Worm (Caenorhabditis elegans) whole organism, midembryonic: ENCODE measurements around the gene hlh-30.

Experiments used
- T22C8.4 ChIP-seq: fragments of 200-800 bp; sonication (Bioruptor generic); IDR thresholded peaks from 2 replicates; pipeline ENCODE4 v1.3.6; 2022; ENCODE audit warnings: missing genetic modification characterization, missing compliant biosample characterization
- cog-1 ChIP-seq: sonication (generic microtip); optimal IDR thresholded peaks from 2 replicates; lab custom pipeline; 2016; ENCODE audit warnings: missing genetic modification characterization, missing compliant biosample characterization
- flt-1 ChIP-seq: fragments of 200-800 bp; sonication (Bioruptor generic); IDR thresholded peaks from 2 replicates; pipeline ENCODE4 v1.3.6; 2022; ENCODE audit warnings: missing genetic modification characterization, missing compliant biosample characterization
- klf-2 ChIP-seq: fragments of 200-800 bp; sonication (Bioruptor generic); conservative IDR thresholded peaks from 2 replicates; pipeline ENCODE4 v1.3.6; 2022; ENCODE audit warnings: missing genetic modification reagents, missing genetic modification characterization, missing compliant biosample characterization
- med-1 ChIP-seq: sonication (generic microtip); optimal IDR thresholded peaks from 2 replicates; lab custom pipeline; 2017; ENCODE audit warnings: missing genetic modification characterization, mild to moderate bottlenecking, missing compliant biosample characterization, antibody characterized with exemption, missing genetic modification reagents; ENCODE audit not compliant: insufficient read depth
- ref-1 ChIP-seq: fragments of 200-800 bp; sonication (Bioruptor generic); conservative IDR thresholded peaks from 2 replicates; pipeline ENCODE4 v1.3.6; 2022; ENCODE audit warnings: missing genetic modification reagents, missing genetic modification characterization, missing compliant biosample characterization
- tab-1 ChIP-seq: fragments of 200-800 bp; sonication (Bioruptor generic); IDR thresholded peaks from 2 replicates; pipeline ENCODE4 v1.3.6; 2022; ENCODE audit warnings: missing genetic modification characterization, missing compliant biosample characterization
- ztf-23 ChIP-seq: fragments of 200-800 bp; sonication (Bioruptor generic); IDR thresholded peaks from 2 replicates; pipeline ENCODE4 v1.3.6; 2022; ENCODE audit warnings: missing genetic modification reagents, missing genetic modification characterization, missing compliant biosample characterization
- ztf-29 ChIP-seq: fragments of 200-800 bp; sonication (Bioruptor generic); IDR thresholded peaks from 2 replicates; pipeline ENCODE4 v1.3.6; 2022; ENCODE audit warnings: missing genetic modification reagents, missing genetic modification characterization, missing compliant biosample characterization

The hlh-30 gene

ce11 chrIV:4034883-4035282 lies at the start of gene hlh-30:
Gene hlh-30 (minus strand): TSS chrIV:4034951.
- TF ChIP-seq ztf-29: no peak
- 0 out of 2 replicates have a peak, but pooled peaks have one; percentile 16 for TF ChIP-seq flt-1
- TF ChIP-seq cog-1 (tag; lab: Kevin White, UChicago): no peak

ce11 chrIV:4084109-4084508 lies 49.4 kb upstream of the hlh-30 start, which contains the start of gene C35B1.5:
Gene C35B1.5 (minus strand): TSS chrIV:4084209.
- TF ChIP-seq cog-1 (tag; lab: Kevin White, UChicago) (no peak), ztf-29 (no peak), T22C8.4 (GFP tag; lab: Robert Waterston, UW) (no peak), ref-1 (GFP tag; lab: Robert Waterston, UW) (no peak), flt-1 (no peak), klf-2 (GFP tag; lab: Robert Waterston, UW) (no peak), med-1 (GFP tag; lab: Kevin White, UChicago) (no peak), ztf-23 (GFP tag; lab: Robert Waterston, UW) (no peak), tab-1 (GFP tag; lab: Robert Waterston, UW) (no peak)

- TF ChIP-seq med-1 (GFP tag; lab: Kevin White, UChicago) (no peak), flt-1 (no peak), cog-1 (tag; lab: Kevin White, UChicago) (no peak), ref-1 (GFP tag; lab: Robert Waterston, UW) (no peak), ztf-29 (no peak), klf-2 (GFP tag; lab: Robert Waterston, UW) (no peak), tab-1 (GFP tag; lab: Robert Waterston, UW) (no peak), ztf-23 (GFP tag; lab: Robert Waterston, UW) (no peak), T22C8.4 (GFP tag; lab: Robert Waterston, UW) (no peak)
Measured at ce11 chrIV:4083094-4083493, 48.3 kb upstream of the hlh-30 start.

ce11 chrIV:4082599-4082998 lies 47.8 kb upstream of the hlh-30 start:
- TF ChIP-seq cog-1 (tag; lab: Kevin White, UChicago) (no peak), ztf-23 (GFP tag; lab: Robert Waterston, UW) (no peak), T22C8.4 (GFP tag; lab: Robert Waterston, UW) (no peak), tab-1 (GFP tag; lab: Robert Waterston, UW) (no peak), ref-1 (GFP tag; lab: Robert Waterston, UW) (no peak), ztf-29 (no peak)

- TF ChIP-seq tab-1 (GFP tag; lab: Robert Waterston, UW): no peak
- TF ChIP-seq klf-2 (GFP tag; lab: Robert Waterston, UW): no peak
Measured at ce11 chrIV:4080846-4081245, 46.1 kb upstream of the hlh-30 start, which contains the start of the genes C35B1.9 and C35B1.3. Gene C35B1.9 (minus strand): TSS chrIV:4080946. Gene C35B1.3 (plus strand): TSS chrIV:4081151.

- TF ChIP-seq klf-2 (GFP tag; lab: Robert Waterston, UW) (no peak), ref-1 (GFP tag; lab: Robert Waterston, UW) (no peak), ztf-23 (GFP tag; lab: Robert Waterston, UW) (no peak), med-1 (GFP tag; lab: Kevin White, UChicago) (no peak), tab-1 (GFP tag; lab: Robert Waterston, UW) (no peak), cog-1 (tag; lab: Kevin White, UChicago) (no peak), T22C8.4 (GFP tag; lab: Robert Waterston, UW) (no peak), flt-1 (no peak)
Measured at ce11 chrIV:4079514-4079913, 44.8 kb upstream of the hlh-30 start, which contains the start of gene C35B1.4. Gene C35B1.4 (plus strand): TSS chrIV:4079814.

- TF ChIP-seq cog-1 (tag; lab: Kevin White, UChicago) (no peak), klf-2 (GFP tag; lab: Robert Waterston, UW) (no peak), tab-1 (GFP tag; lab: Robert Waterston, UW) (no peak), ztf-23 (GFP tag; lab: Robert Waterston, UW) (no peak), T22C8.4 (GFP tag; lab: Robert Waterston, UW) (no peak), ztf-29 (no peak), flt-1 (no peak), ref-1 (GFP tag; lab: Robert Waterston, UW) (no peak), med-1 (GFP tag; lab: Kevin White, UChicago) (no peak)
Measured at ce11 chrIV:4078901-4079300, 44.1 kb upstream of the hlh-30 start, which contains the start of gene C35B1.8. Gene C35B1.8 (minus strand): TSS chrIV:4079001.

ce11 chrIV:4076690-4077295 lies 42.0 kb upstream of the hlh-30 start:
- 0 out of 2 replicates have a peak, but pooled peaks have one; percentile 38 for TF ChIP-seq tab-1 (GFP tag; lab: Robert Waterston, UW)
- no peak for TF ChIP-seq T22C8.4 (GFP tag; lab: Robert Waterston, UW)
- 0 out of 2 replicates have a peak, but pooled peaks have one; percentile 26 for TF ChIP-seq flt-1
- no peak for TF ChIP-seq ref-1 (GFP tag; lab: Robert Waterston, UW)

- TF ChIP-seq flt-1 (no peak), cog-1 (tag; lab: Kevin White, UChicago) (no peak), ref-1 (GFP tag; lab: Robert Waterston, UW) (no peak), med-1 (GFP tag; lab: Kevin White, UChicago) (no peak), T22C8.4 (GFP tag; lab: Robert Waterston, UW) (no peak), ztf-29 (no peak), klf-2 (GFP tag; lab: Robert Waterston, UW) (no peak), tab-1 (GFP tag; lab: Robert Waterston, UW) (no peak), ztf-23 (GFP tag; lab: Robert Waterston, UW) (no peak)
Measured at ce11 chrIV:4074610-4075009, 39.9 kb upstream of the hlh-30 start, which contains the start of gene W03D2.9. Gene W03D2.9 (minus strand): TSS chrIV:4074710.

- no peak for TF ChIP-seq flt-1
- no peak for TF ChIP-seq ref-1 (GFP tag; lab: Robert Waterston, UW)
- TF ChIP-seq tab-1 (GFP tag; lab: Robert Waterston, UW): no peak
- no peak for TF ChIP-seq ztf-29
- no peak for TF ChIP-seq cog-1 (tag; lab: Kevin White, UChicago)
- TF ChIP-seq T22C8.4 (GFP tag; lab: Robert Waterston, UW): no peak
- TF ChIP-seq med-1 (GFP tag; lab: Kevin White, UChicago): no peak
- TF ChIP-seq ztf-23 (GFP tag; lab: Robert Waterston, UW): no peak
- TF ChIP-seq klf-2 (GFP tag; lab: Robert Waterston, UW): no peak
Measured at ce11 chrIV:4072027-4072426, 37.3 kb upstream of the hlh-30 start, which contains the start of gene pqn-75. Gene pqn-75 (plus strand): TSS chrIV:4072327.
